Worm (Caenorhabditis elegans) whole organism, early embryonic: ENCODE measurements around the gene R08D7.7.

Source experiments
- B0310.2 ChIP-seq: sonication (generic microtip); optimal IDR thresholded peaks from 2 replicates; lab custom pipeline; 2016; ENCODE audit warnings: mild to moderate bottlenecking, missing genetic modification characterization, missing compliant biosample characterization
- ama-1 ChIP-seq: fragments of 150-350 bp; optimal IDR thresholded peaks from 2 replicates; lab custom pipeline; 2014
- ceh-13 ChIP-seq: fragments of 200-800 bp; sonication (Bioruptor generic); optimal IDR thresholded peaks from 2 replicates; lab custom pipeline; 2018; ENCODE audit warnings: mild to moderate bottlenecking, missing genetic modification characterization, missing compliant biosample characterization
- ceh-36 ChIP-seq: sonication (generic microtip); optimal IDR thresholded peaks from 2 replicates; lab custom pipeline; 2016; ENCODE audit warnings: missing genetic modification characterization, inconsistent platforms, missing compliant biosample characterization
- ets-7 ChIP-seq: sonication (generic microtip); optimal IDR thresholded peaks from 2 replicates; lab custom pipeline; 2016; ENCODE audit warnings: missing genotype, missing genetic modification characterization, missing compliant biosample characterization
- flt-1 ChIP-seq: fragments of 200-800 bp; sonication (Bioruptor generic); IDR thresholded peaks from 2 replicates; pipeline ENCODE4 v1.3.6; 2022; ENCODE audit warnings: missing genetic modification characterization, missing compliant biosample characterization
- hmg-4 ChIP-seq: fragments of 200-800 bp; sonication (Bioruptor generic); optimal IDR thresholded peaks from 2 replicates; lab custom pipeline; 2018; ENCODE audit warnings: mild to moderate bottlenecking, missing genetic modification characterization, missing compliant biosample characterization
- hnd-1 ChIP-seq: sonication (generic microtip); optimal IDR thresholded peaks from 2 replicates; lab custom pipeline; 2016; ENCODE audit warnings: missing genetic modification characterization, missing compliant biosample characterization
- scrt-1 ChIP-seq: fragments of 200-800 bp; sonication (Bioruptor generic); IDR thresholded peaks from 2 replicates; pipeline ENCODE4 v1.3.6; 2022; ENCODE audit warnings: missing genetic modification characterization, missing compliant biosample characterization
- sea-1 ChIP-seq: fragments of 200-800 bp; sonication (Bioruptor generic); conservative IDR thresholded peaks from 2 replicates; pipeline ENCODE4 v1.3.6; 2022; ENCODE audit warnings: missing genetic modification characterization, missing compliant biosample characterization
- tbx-37 ChIP-seq: fragments of 200-800 bp; sonication (Bioruptor generic); conservative IDR thresholded peaks from 2 replicates; pipeline ENCODE4 v1.3.6; 2022; ENCODE audit warnings: missing genetic modification reagents, missing genetic modification characterization, missing compliant biosample characterization
- tra-4 ChIP-seq: sonication (generic microtip); optimal IDR thresholded peaks from 2 replicates; lab custom pipeline; 2017; ENCODE audit warnings: missing genetic modification characterization, missing compliant biosample characterization

ce11 chrIII:8946285-8946684 is 43.6 kb upstream of the R08D7.7 start:
- no peak for TF ChIP-seq ceh-13 (GFP tag; lab: Kevin White, UChicago)
- TF ChIP-seq scrt-1 (GFP tag; lab: Robert Waterston, UW), result no peak
- TF ChIP-seq hnd-1, result no peak
- no peak for TF ChIP-seq ama-1 (lab: Kevin White, UChicago)
- TF ChIP-seq B0310.2, result no peak
- no peak for TF ChIP-seq tra-4 (tag; lab: Kevin White, UChicago)
- no peak for TF ChIP-seq tbx-37 (GFP tag; lab: Robert Waterston, UW)
- TF ChIP-seq flt-1 (GFP tag; lab: Robert Waterston, UW), result no peak
- no peak for TF ChIP-seq sea-1 (GFP tag; lab: Robert Waterston, UW)
- no peak for TF ChIP-seq hmg-4 (GFP tag; lab: Kevin White, UChicago)
- no peak for TF ChIP-seq ets-7
- TF ChIP-seq ceh-36, result no peak
